Fruit fly (Drosophila melanogaster) whole organism: ENCODE results near the gene Scr.

ENCODE experiments used
- Dll ChIP-seq: fragments of >200 bp; optimal IDR thresholded peaks from 2 replicates; lab custom pipeline; 2017
- pan ChIP-seq: fragments of >200 bp; optimal IDR thresholded peaks from 2 replicates; lab custom pipeline; 2017
- psq ChIP-seq: fragments of >200 bp; optimal IDR thresholded peaks from 2 replicates; lab custom pipeline; 2017
- usp ChIP-seq: fragments of >200 bp; optimal IDR thresholded peaks from 2 replicates; lab custom pipeline; 2017; ENCODE audit warnings: missing biosample characterization, missing genetic modification characterization, mixed read lengths

DNA sequence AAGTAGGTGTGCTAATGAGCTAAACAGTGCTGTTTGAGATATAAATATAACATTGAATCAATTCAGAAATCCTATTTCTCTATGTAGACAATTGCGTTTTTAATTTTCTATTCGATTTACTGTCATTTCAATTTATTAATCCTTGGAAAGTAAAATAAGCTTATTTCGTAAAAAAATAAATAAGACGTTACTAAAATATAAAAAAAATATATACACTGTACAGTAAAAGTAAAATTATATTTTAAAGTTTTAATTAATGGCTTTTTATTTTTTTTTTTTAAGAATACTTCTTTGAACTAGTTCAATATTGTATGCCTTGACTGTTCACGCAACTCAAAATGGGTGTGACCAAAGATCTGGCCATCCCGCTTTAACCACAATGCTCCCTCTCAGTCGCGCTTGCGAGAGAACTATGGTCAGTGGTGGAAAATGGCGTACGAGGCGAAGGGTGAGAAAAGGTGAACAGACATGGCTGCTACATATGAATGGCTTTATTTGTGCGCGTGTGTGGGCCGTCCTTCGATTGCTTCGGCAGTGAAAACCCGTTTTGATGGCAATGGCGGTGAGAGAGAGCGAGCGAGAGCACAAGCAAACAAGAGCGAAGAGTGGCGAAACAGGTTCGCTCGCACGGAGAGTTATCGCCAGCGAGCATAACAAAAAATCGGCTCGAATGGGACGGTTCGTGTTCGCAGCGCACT lies 58.4 kb downstream of the Scr start, which contains the start of gene Dfd:
- TF ChIP-seq psq (lab: Kevin White, UChicago) (no peak), usp (GFP tag; lab: Kevin White, UChicago) (no peak), pan (no peak), Dll (lab: Kevin White, UChicago) (peak; percentile 71)
